In genomic region chr2L:16497196-16497595, dm6 we compare ENCODE assay signal across 1 fruit fly cellular context.
A peak's percentile ranks its signal among the peaks of the same experiment; 100 is the strongest.
TF ChIP-seq lines count a peak whose summit lies in the region.

No protein-coding gene starts in this region.

TF ChIP-seq in whole organism, embryonic, 481 proteins besides CTCF, POLR2A, EP300 and RAD21 (continued from another document):
- TF ChIP-seq Drgx (GFP tag; IDR thresholded peaks at IDR 0.05; lab: Robert Waterston, UW): peak; percentile 26; the same call in 1 of the 2 replicates
- no peak for TF ChIP-seq CG6654 (GFP tag; optimal IDR thresholded peaks at IDR 0.05; lab: Kevin White, UChicago)
- peak; percentile 1 for TF ChIP-seq Sox102F (GFP tag; optimal IDR thresholded peaks at IDR 0.05; lab: Kevin White, UChicago)
- TF ChIP-seq sens-2 (GFP tag; IDR thresholded peaks at IDR 0.05; lab: Robert Waterston, UW): no peak
- no peak for TF ChIP-seq H15 (GFP tag; IDR thresholded peaks at IDR 0.05; lab: Robert Waterston, UW)
- TF ChIP-seq toy (GFP tag; IDR thresholded peaks at IDR 0.05; lab: Robert Waterston, UW): no peak
- no peak for TF ChIP-seq CG15073 (GFP tag; optimal IDR thresholded peaks at IDR 0.05; lab: Kevin White, UChicago)
